Worm (Caenorhabditis elegans): ENCODE data around the gene Y116A8C.27.

ce11 chrIV:17116345-17116744 is 20.3 kb upstream of the Y116A8C.27 start, which contains the start of gene cyn-13:
- no peak for TF ChIP-seq ztf-23 (GFP tag; IDR thresholded peaks at IDR 0.05)
- TF ChIP-seq ref-1 (GFP tag; conservative IDR thresholded peaks at IDR 0.05), result no peak
- no peak for TF ChIP-seq med-1 (GFP tag; optimal IDR thresholded peaks at IDR 0.05; ENCODE audit: insufficient read depth)
- TF ChIP-seq cog-1 (tag; optimal IDR thresholded peaks at IDR 0.05), result no peak
- no peak for TF ChIP-seq T22C8.4 (GFP tag; IDR thresholded peaks at IDR 0.05)
- no peak for TF ChIP-seq tab-1 (GFP tag; IDR thresholded peaks at IDR 0.05)
- TF ChIP-seq ztf-29 (GFP tag; IDR thresholded peaks at IDR 0.05), result no peak
